Fruit fly (Drosophila melanogaster): ENCODE results near the gene Eig71Ef.
A peak's percentile ranks its signal among the peaks of the same experiment; 100 is the strongest.

Eig71Ef gene

DNA sequence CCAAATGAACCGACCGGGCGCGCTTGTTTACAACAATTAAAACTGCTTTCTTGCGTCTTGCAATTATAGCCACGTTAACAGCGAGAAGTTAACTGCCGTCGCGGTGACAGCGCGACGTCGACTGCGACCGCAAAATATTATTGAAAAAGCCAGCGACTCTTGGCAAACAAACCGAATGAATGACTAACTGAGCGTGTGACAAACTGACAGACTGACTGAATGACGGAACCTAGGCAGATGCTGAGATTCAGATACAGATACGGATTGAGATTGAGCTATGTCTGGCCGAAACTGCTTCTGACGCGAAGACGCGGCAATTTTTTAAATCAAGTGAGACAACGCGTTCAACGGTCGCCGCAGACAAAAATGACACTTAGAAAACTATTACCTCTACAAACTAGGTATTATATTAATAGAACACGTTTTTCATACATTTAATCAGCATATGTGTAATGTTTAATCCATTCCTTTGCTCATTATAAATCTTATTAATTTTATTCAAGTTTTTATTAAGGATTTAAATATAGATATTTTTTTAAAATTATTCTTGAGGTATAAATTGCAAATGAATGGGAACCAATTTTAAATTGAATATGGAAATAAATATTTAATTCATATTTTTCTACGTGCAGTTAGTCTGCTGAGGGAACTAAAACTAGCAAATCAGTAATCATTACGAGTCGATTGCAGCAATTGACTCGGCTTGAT is 22.7 kb downstream of the Eig71Ef start:
- TF ChIP-seq gcm2 (GFP tag; optimal IDR thresholded peaks at IDR 0.05): no peak
- TF ChIP-seq CG12391 (tag; optimal IDR thresholded peaks at IDR 0.05): no peak
- TF ChIP-seq chinmo (GFP tag; IDR thresholded peaks at IDR 0.05; ENCODE audit: partially characterized antibody): 0 out of 4 replicates have a peak, but pooled peaks have one; percentile 26
- TF ChIP-seq gem (tag; optimal IDR thresholded peaks at IDR 0.05): peak; percentile 50
- TF ChIP-seq cas (GFP tag; IDR thresholded peaks at IDR 0.05): no peak
- TF ChIP-seq CG11456 (GFP tag; IDR thresholded peaks at IDR 0.05): no peak
- TF ChIP-seq corto (GFP tag; optimal IDR thresholded peaks at IDR 0.05): no peak
- TF ChIP-seq CG11504 (tag; optimal IDR thresholded peaks at IDR 0.05): peak; percentile 46
- peak; percentile 15 for TF ChIP-seq CG7839 (tag; optimal IDR thresholded peaks at IDR 0.05)
- no peak for TF ChIP-seq CG7372 (GFP tag; IDR thresholded peaks at IDR 0.05)
- no peak for TF ChIP-seq amos (GFP tag; IDR thresholded peaks at IDR 0.05; ENCODE audit: partially characterized antibody)
- TF ChIP-seq CG2678 (tag; optimal IDR thresholded peaks at IDR 0.05): peak; percentile 57
- no peak for TF ChIP-seq esg (GFP tag; conservative IDR thresholded peaks at IDR 0.05)
- TF ChIP-seq sens-2 (GFP tag; IDR thresholded peaks at IDR 0.05): 0 out of 2 replicates have a peak, but pooled peaks have one; percentile 21
- TF ChIP-seq CG8281 (tag; optimal IDR thresholded peaks at IDR 0.05): peak; percentile 99
- peak; percentile 21; the same call in 1 of the 2 replicates for TF ChIP-seq Adf1 (GFP tag; IDR thresholded peaks at IDR 0.05)
- TF ChIP-seq cwo (GFP tag; optimal IDR thresholded peaks at IDR 0.05): peak; percentile 31
- TF ChIP-seq da (GFP tag; optimal IDR thresholded peaks at IDR 0.05): no peak
- TF ChIP-seq Med (GFP tag): peak; percentile 17
- TF ChIP-seq ap (GFP tag; IDR thresholded peaks at IDR 0.05): no peak
- TF ChIP-seq bsh (GFP tag; optimal IDR thresholded peaks at IDR 0.05): no peak
- no peak for TF ChIP-seq CG4328 (GFP tag; optimal IDR thresholded peaks at IDR 0.05)
- peak; percentile 10 for TF ChIP-seq sug (tag; optimal IDR thresholded peaks at IDR 0.05)
- TF ChIP-seq CG13424 (tag; optimal IDR thresholded peaks at IDR 0.05): peak; percentile 1
- no peak for TF ChIP-seq knrl (GFP tag; IDR thresholded peaks at IDR 0.05; ENCODE audit: partially characterized antibody)
- no peak for TF ChIP-seq Sox100B (GFP tag; optimal IDR thresholded peaks at IDR 0.05)
- peak; percentile 32 for TF ChIP-seq CG13894 (tag; optimal IDR thresholded peaks at IDR 0.05)
- no peak for TF ChIP-seq CG2116 (GFP tag; optimal IDR thresholded peaks at IDR 0.05)
- TF ChIP-seq dm (GFP tag; optimal IDR thresholded peaks at IDR 0.05): no peak
- peak; percentile 21 for TF ChIP-seq CG7556 (GFP tag; optimal IDR thresholded peaks at IDR 0.05)
- no peak for TF ChIP-seq insv (GFP tag; optimal IDR thresholded peaks at IDR 0.05)
- no peak for TF ChIP-seq gce (GFP tag; IDR thresholded peaks at IDR 0.05)
- TF ChIP-seq CG17361 (GFP tag; IDR thresholded peaks at IDR 0.05): 0 out of 3 replicates have a peak, but pooled peaks have one; percentile 40
- TF ChIP-seq CG18599 (GFP tag; optimal IDR thresholded peaks at IDR 0.05): peak; percentile 4
- peak; percentile 13 for TF ChIP-seq CG15269 (tag; optimal IDR thresholded peaks at IDR 0.05)
- TF ChIP-seq CG8924 (tag; optimal IDR thresholded peaks at IDR 0.05): peak; percentile 11
- TF ChIP-seq CG34376 (GFP tag; optimal IDR thresholded peaks at IDR 0.05): peak; percentile 31
- no peak for TF ChIP-seq ken (GFP tag; IDR thresholded peaks at IDR 0.05)
- peak; percentile 2 for TF ChIP-seq CoRest (tag; optimal IDR thresholded peaks at IDR 0.05)
- peak; percentile 17 for TF ChIP-seq Nf-YC (tag; optimal IDR thresholded peaks at IDR 0.05)
- TF ChIP-seq grau (tag; optimal IDR thresholded peaks at IDR 0.05): peak; percentile 34
- TF ChIP-seq maf-S (GFP tag; optimal IDR thresholded peaks at IDR 0.05): no peak
- TF ChIP-seq org-1 (GFP tag; optimal IDR thresholded peaks at IDR 0.05): no peak
- peak in 1 of 2 experiments; percentile 29 for TF ChIP-seq Hr51 (GFP tag; optimal IDR thresholded peaks at IDR 0.05)

Data from whole organism, embryonic.